ENCODE assay signal across 2 worm cellular contexts in genomic region chrII:3518961-3519544, ce11.
TF ChIP-seq lines count a peak whose summit lies in the region.

clec-126 (plus strand) TSS chrII:3519494.

TF ChIP-seq in whole organism, L4 larva, 104 proteins besides CTCF, POLR2A, EP300 and RAD21 (continued from another document):
- TF ChIP-seq ceh-44 (GFP tag; IDR thresholded peaks at IDR 0.05; lab: Robert Waterston, UW) (peak; percentile 51; the same call in 1 of the 2 replicates), sdz-12 (GFP tag; optimal IDR thresholded peaks at IDR 0.05; lab: Kevin White, UChicago) (peak; percentile 34), zip-11 (GFP tag; IDR thresholded peaks at IDR 0.05; lab: Robert Waterston, UW) (0 out of 2 replicates have a peak, but pooled peaks have one; percentile 9), spr-3 (GFP tag; optimal IDR thresholded peaks at IDR 0.05; lab: Kevin White, UChicago) (peak; percentile 38), nhr-48 (tag; optimal IDR thresholded peaks at IDR 0.05; lab: Kevin White, UChicago) (peak; percentile 82), mep-1 (tag; optimal IDR thresholded peaks at IDR 0.05; lab: Kevin White, UChicago) (peak; percentile 88), zag-1 (tag; optimal IDR thresholded peaks at IDR 0.05; lab: Kevin White, UChicago) (no peak), ztf-7 (tag; optimal IDR thresholded peaks at IDR 0.05; lab: Kevin White, UChicago) (peak; percentile 59), tag-97 (GFP tag; IDR thresholded peaks at IDR 0.05; lab: Robert Waterston, UW) (no peak), Y48G9A.11 (GFP tag; IDR thresholded peaks at IDR 0.05; lab: Robert Waterston, UW) (peak; percentile 73), arid-1 (GFP tag; conservative IDR thresholded peaks at IDR 0.05; lab: Robert Waterston, UW) (peak; percentile 31; the same call in 1 of the 2 replicates), nhr-25 (tag; optimal IDR thresholded peaks at IDR 0.05; lab: Kevin White, UChicago; ENCODE audit: borderline replicate concordance, insufficient read depth) (no peak), nhr-10 (tag; optimal IDR thresholded peaks at IDR 0.05; lab: Kevin White, UChicago) (no peak), dpl-1 (GFP tag; optimal IDR thresholded peaks at IDR 0.05; lab: Kevin White, UChicago) (peak; percentile 47), snpc-4 (tag; optimal IDR thresholded peaks at IDR 0.05; lab: Kevin White, UChicago) (peak; percentile 12), nhr-77 (tag; optimal IDR thresholded peaks at IDR 0.05; lab: Kevin White, UChicago) (peak; percentile 74), nhr-42 (GFP tag; IDR thresholded peaks at IDR 0.05; lab: Robert Waterston, UW) (no peak; the same call in 1 of the 2 replicates), nhr-237 (tag; optimal IDR thresholded peaks at IDR 0.05; lab: Kevin White, UChicago) (no peak), saeg-2 (GFP tag; IDR thresholded peaks at IDR 0.05; lab: Robert Waterston, UW) (no peak), nhr-28 (tag; optimal IDR thresholded peaks at IDR 0.05; lab: Kevin White, UChicago) (peak; percentile 54), nhr-102 (tag; optimal IDR thresholded peaks at IDR 0.05; lab: Kevin White, UChicago) (peak; percentile 89), lin-13 (GFP tag; optimal IDR thresholded peaks at IDR 0.05; lab: Kevin White, UChicago) (peak; percentile 91), hmg-1.1 (GFP tag; IDR thresholded peaks at IDR 0.05; lab: Robert Waterston, UW) (peak; percentile 84), zip-2 (tag; optimal IDR thresholded peaks at IDR 0.05; lab: Kevin White, UChicago) (peak; percentile 65), egl-27 (tag; optimal IDR thresholded peaks at IDR 0.05; lab: Kevin White, UChicago) (no peak), unc-39 (tag; optimal IDR thresholded peaks at IDR 0.05; lab: Kevin White, UChicago) (no peak), daf-16 (GFP tag; optimal IDR thresholded peaks at IDR 0.05; lab: Kevin White, UChicago) (peak; percentile 85 to 94), daf-16 (tag; optimal IDR thresholded peaks at IDR 0.05; lab: Kevin White, UChicago) (peak; percentile 96), fos-1 (tag; optimal IDR thresholded peaks at IDR 0.05; lab: Kevin White, UChicago) (no peak), F37D6.2 (tag; optimal IDR thresholded peaks at IDR 0.05; lab: Kevin White, UChicago) (peak; percentile 63), mdl-1 (tag; optimal IDR thresholded peaks at IDR 0.05; lab: Kevin White, UChicago) (peak in 1 of 2 experiments; percentile 11), mxl-3 (GFP tag; optimal IDR thresholded peaks at IDR 0.05; lab: Kevin White, UChicago) (peak; percentile 63), nhr-6 (tag; optimal IDR thresholded peaks at IDR 0.05; lab: Kevin White, UChicago) (no peak), D1046.2 (GFP tag; IDR thresholded peaks at IDR 0.05; lab: Robert Waterston, UW) (peak; percentile 73; the same call in 1 of the 2 replicates), hif-1 (tag; optimal IDR thresholded peaks at IDR 0.05; lab: Kevin White, UChicago) (peak in 1 of 2 experiments; percentile 45), Y75B8A.6 (GFP tag; IDR thresholded peaks at IDR 0.05; lab: Robert Waterston, UW) (no peak; the same call in 1 of the 2 replicates), ZK337.2 (GFP tag; IDR thresholded peaks at IDR 0.05; lab: Robert Waterston, UW) (no peak), hlh-30 (tag; optimal IDR thresholded peaks at IDR 0.05; lab: Kevin White, UChicago; ENCODE audit: insufficient read depth) (peak; percentile 85), dmd-9 (GFP tag; IDR thresholded peaks at IDR 0.05; lab: Robert Waterston, UW) (peak; percentile 78), pqm-1 (tag; optimal IDR thresholded peaks at IDR 0.05; lab: Kevin White, UChicago) (no peak), ztf-11 (tag; optimal IDR thresholded peaks at IDR 0.05; lab: Kevin White, UChicago) (no peak), lin-38 (GFP tag; IDR thresholded peaks at IDR 0.05; lab: Robert Waterston, UW) (peak; percentile 86), madf-5 (GFP tag; IDR thresholded peaks at IDR 0.05; lab: Robert Waterston, UW) (0 out of 4 replicates have a peak, but pooled peaks of 1 of the 2 experiments have one; percentile 65), skn-1 (tag; optimal IDR thresholded peaks at IDR 0.05; lab: Kevin White, UChicago) (no peak), ceh-28 (tag; optimal IDR thresholded peaks at IDR 0.05; lab: Kevin White, UChicago) (no peak), dmd-6 (GFP tag; IDR thresholded peaks at IDR 0.05; lab: Robert Waterston, UW) (peak; percentile 64), dve-1 (tag; optimal IDR thresholded peaks at IDR 0.05; lab: Kevin White, UChicago; ENCODE audit: insufficient read depth) (peak; percentile 99), nhr-76 (tag; optimal IDR thresholded peaks at IDR 0.05; lab: Kevin White, UChicago) (no peak), lin-1 (GFP tag; IDR thresholded peaks at IDR 0.05; lab: Robert Waterston, UW) (no peak), unc-130 (GFP tag; optimal IDR thresholded peaks at IDR 0.05; lab: Kevin White, UChicago) (peak; percentile 68)
TF ChIP-seq in whole organism, L4 larva: peak in this region for 65.

TF ChIP-seq in whole organism, late embryonic, 69 proteins besides CTCF, POLR2A, EP300 and RAD21 (continued from another document):
- TF ChIP-seq sdc-2 (tag; optimal IDR thresholded peaks at IDR 0.05; lab: Kevin White, UChicago) (peak; percentile 57), ama-1 (optimal IDR thresholded peaks at IDR 0.05; lab: Kevin White, UChicago) (no peak), unc-3 (GFP tag; conservative IDR thresholded peaks at IDR 0.05; lab: Robert Waterston, UW) (no peak), unc-3 (tag; optimal IDR thresholded peaks at IDR 0.05; lab: Kevin White, UChicago) (peak; percentile 50), tbx-2 (tag; optimal IDR thresholded peaks at IDR 0.05; lab: Kevin White, UChicago) (peak; percentile 76), ceh-48 (tag; optimal IDR thresholded peaks at IDR 0.05; lab: Kevin White, UChicago) (peak; percentile 53)
TF ChIP-seq in whole organism, late embryonic: peak in this region for 57.
